Worm (Caenorhabditis elegans) whole organism, L4 larva: ENCODE measurements around the gene gcst-1.
A peak's percentile ranks its signal among the peaks of the same experiment; 100 is the strongest.

Source experiments
- F26F4.8 ChIP-seq: fragments of 200-800 bp; sonication (Bioruptor generic); conservative IDR thresholded peaks from 2 replicates; pipeline ENCODE4 v1.3.6; 2022; ENCODE audit warnings: missing genetic modification characterization, missing compliant biosample characterization
- F49E8.2 ChIP-seq: sonication (generic microtip); optimal IDR thresholded peaks from 2 replicates; lab custom pipeline; 2016; ENCODE audit warnings: missing compliant biosample characterization, mild to moderate bottlenecking, missing genetic modification characterization, borderline replicate concordance
- Y48G9A.11 ChIP-seq: fragments of 200-800 bp; sonication (Bioruptor generic); IDR thresholded peaks from 2 replicates; pipeline ENCODE4 v1.3.6; 2022; ENCODE audit warnings: missing genetic modification reagents, missing genetic modification characterization, missing compliant biosample characterization
- Y5F2A.4 ChIP-seq: fragments of 200-800 bp; sonication (Bioruptor generic); optimal IDR thresholded peaks from 2 replicates; lab custom pipeline; 2018; ENCODE audit warnings: mild to moderate bottlenecking, missing genetic modification characterization, missing compliant biosample characterization
- Y75B8A.6 ChIP-seq: fragments of 200-800 bp; sonication (Bioruptor generic); IDR thresholded peaks from 2 replicates; pipeline ENCODE4 v1.3.6; 2022; ENCODE audit warnings: missing genetic modification reagents, missing genetic modification characterization, missing compliant biosample characterization
- ZK337.2 ChIP-seq: fragments of 200-800 bp; sonication (Bioruptor generic); IDR thresholded peaks from 2 replicates; pipeline ENCODE4 v1.3.6; 2022; ENCODE audit warnings: missing genetic modification reagents, missing genetic modification characterization, missing compliant biosample characterization
- ZK546.5 ChIP-seq, 2 experiments: sonication (generic microtip); optimal IDR thresholded peaks; 2 replicates each; lab custom pipeline; 2017; ENCODE audit warnings: missing biosample characterization in 2 of 2, missing genetic modification characterization in 2 of 2
- arid-1 ChIP-seq: fragments of 200-800 bp; sonication (Bioruptor generic); conservative IDR thresholded peaks from 2 replicates; pipeline ENCODE4 v1.3.6; 2022; ENCODE audit warnings: missing genetic modification reagents, missing genetic modification characterization, missing compliant biosample characterization
- attf-4 ChIP-seq: sonication (generic microtip); optimal IDR thresholded peaks from 3 replicates; lab custom pipeline; 2017; ENCODE audit warnings: missing biosample characterization, missing genetic modification characterization
- ceh-28 ChIP-seq: fragments of 150-350 bp; optimal IDR thresholded peaks from 2 replicates; lab custom pipeline; 2014; ENCODE audit warnings: missing biosample characterization, missing genetic modification reagents, missing genetic modification characterization
- ceh-44 ChIP-seq: fragments of 200-800 bp; sonication (Bioruptor generic); IDR thresholded peaks from 2 replicates; pipeline ENCODE4 v1.3.6; 2022; ENCODE audit warnings: missing genetic modification reagents, missing genetic modification characterization, missing compliant biosample characterization
- ceh-82 ChIP-seq: sonication (generic microtip); optimal IDR thresholded peaks from 2 replicates; lab custom pipeline; 2017; ENCODE audit warnings: missing biosample characterization, missing genetic modification characterization
- daf-12 ChIP-seq: fragments of 150-350 bp; optimal IDR thresholded peaks from 2 replicates; lab custom pipeline; 2014; ENCODE audit warnings: missing biosample characterization, missing genetic modification reagents, missing genetic modification characterization
- daf-16 ChIP-seq, 3 experiments: sonication (generic microtip); optimal IDR thresholded peaks; 2 replicates each; lab custom pipeline; 2016 to 2017; ENCODE audit warnings: missing genetic modification characterization in 3 of 3, missing genetic modification reagents in 3 of 3, mild to moderate bottlenecking in 2 of 3, missing compliant biosample characterization in 2 of 3, missing biosample characterization in 1 of 3, moderate library complexity in 1 of 3
- daf-19 ChIP-seq: fragments of 200-800 bp; sonication (Bioruptor generic); conservative IDR thresholded peaks from 2 replicates; pipeline ENCODE4 v1.3.6; 2022; ENCODE audit warnings: missing genetic modification characterization, missing compliant biosample characterization
- dmd-8 ChIP-seq: fragments of 200-800 bp; sonication (Bioruptor generic); IDR thresholded peaks from 2 replicates; pipeline ENCODE4 v1.3.6; 2022; ENCODE audit warnings: missing genetic modification characterization, missing compliant biosample characterization
- dmd-9 ChIP-seq: fragments of 200-800 bp; sonication (Bioruptor generic); IDR thresholded peaks from 2 replicates; pipeline ENCODE4 v1.3.6; 2022; ENCODE audit warnings: missing genetic modification reagents, missing genetic modification characterization, missing compliant biosample characterization
- duxl-1 ChIP-seq: sonication (generic microtip); optimal IDR thresholded peaks from 2 replicates; lab custom pipeline; 2016; ENCODE audit warnings: mild to moderate bottlenecking, missing genetic modification characterization, moderate library complexity, missing compliant biosample characterization; ENCODE audit not compliant: poor library complexity
- egl-27 ChIP-seq: sonication (generic microtip); optimal IDR thresholded peaks from 3 replicates; lab custom pipeline; 2017; ENCODE audit warnings: missing biosample characterization, missing genetic modification reagents, missing genetic modification characterization
- egl-43 ChIP-seq: fragments of 200-800 bp; sonication (Bioruptor generic); IDR thresholded peaks from 2 replicates; pipeline ENCODE4 v1.3.6; 2022; ENCODE audit warnings: missing genetic modification reagents, missing genetic modification characterization, missing compliant biosample characterization
- gei-8 ChIP-seq: fragments of 200-800 bp; sonication (Bioruptor generic); optimal IDR thresholded peaks from 2 replicates; lab custom pipeline; 2018; ENCODE audit warnings: mild to moderate bottlenecking, missing genetic modification characterization, missing compliant biosample characterization
- hif-1 ChIP-seq, 2 experiments: sonication (generic microtip); optimal IDR thresholded peaks; 2 replicates each; lab custom pipeline; 2016 to 2017; ENCODE audit warnings: missing compliant biosample characterization in 2 of 2, missing genetic modification characterization in 2 of 2, missing genetic modification reagents in 2 of 2, missing genotype in 2 of 2, mild to moderate bottlenecking in 1 of 2
- hlh-11 ChIP-seq: fragments of 200-800 bp; sonication (Bioruptor generic); optimal IDR thresholded peaks from 2 replicates; lab custom pipeline; 2018; ENCODE audit warnings: mild to moderate bottlenecking, missing genetic modification characterization, missing compliant biosample characterization
- lim-7 ChIP-seq: fragments of 200-800 bp; sonication (Bioruptor generic); IDR thresholded peaks from 2 replicates; pipeline ENCODE4 v1.3.6; 2022; ENCODE audit warnings: missing genetic modification characterization, missing compliant biosample characterization
- lin-38 ChIP-seq: fragments of 200-800 bp; sonication (Bioruptor generic); IDR thresholded peaks from 2 replicates; pipeline ENCODE4 v1.3.6; 2022; ENCODE audit warnings: missing genetic modification reagents, missing genetic modification characterization, missing compliant biosample characterization
- mdl-1 ChIP-seq, 2 experiments: fragments of 150-350 bp in 1 of 2; sonication (generic microtip) in 1 of 2; optimal IDR thresholded peaks; 2 replicates each; lab custom pipeline; 2014 to 2017; ENCODE audit warnings: missing biosample characterization in 2 of 2, missing genetic modification characterization in 2 of 2
- mes-2 ChIP-seq: sonication (generic microtip); optimal IDR thresholded peaks from 2 replicates; lab custom pipeline; 2016; ENCODE audit warnings: missing genotype, mild to moderate bottlenecking, missing genetic modification characterization, missing compliant biosample characterization; ENCODE audit not compliant: poor library complexity, severe bottlenecking
- mxl-3 ChIP-seq: fragments of 200-800 bp; sonication (Bioruptor generic); optimal IDR thresholded peaks from 2 replicates; lab custom pipeline; 2018; ENCODE audit warnings: mild to moderate bottlenecking, missing genetic modification characterization, missing compliant biosample characterization
- nhr-10 ChIP-seq: fragments of 150-350 bp; optimal IDR thresholded peaks from 2 replicates; lab custom pipeline; 2014; ENCODE audit warnings: missing biosample characterization, missing genetic modification characterization
- nhr-11 ChIP-seq: fragments of 150-350 bp; optimal IDR thresholded peaks from 2 replicates; lab custom pipeline; 2014; ENCODE audit warnings: missing biosample characterization, missing genetic modification characterization
- nhr-41 ChIP-seq: fragments of 200-800 bp; sonication (Bioruptor generic); IDR thresholded peaks from 2 replicates; pipeline ENCODE4 v1.3.6; 2022; ENCODE audit warnings: missing genetic modification reagents, missing genetic modification characterization, missing compliant biosample characterization
- nhr-77 ChIP-seq: fragments of 150-350 bp; optimal IDR thresholded peaks from 2 replicates; lab custom pipeline; 2014; ENCODE audit warnings: missing biosample characterization, missing genetic modification characterization
- saeg-2 ChIP-seq: fragments of 200-800 bp; sonication (Bioruptor generic); IDR thresholded peaks from 2 replicates; pipeline ENCODE4 v1.3.6; 2022; ENCODE audit warnings: missing genetic modification reagents, missing genetic modification characterization, missing compliant biosample characterization
- set-16 ChIP-seq: fragments of 200-800 bp; sonication (Bioruptor generic); IDR thresholded peaks from 2 replicates; pipeline ENCODE4 v1.3.6; 2022; ENCODE audit warnings: missing genetic modification reagents, missing genetic modification characterization, missing compliant biosample characterization
- snpc-1.2 ChIP-seq: fragments of 200-800 bp; sonication (Bioruptor generic); IDR thresholded peaks from 2 replicates; pipeline ENCODE4 v1.3.6; 2022; ENCODE audit warnings: missing genetic modification reagents, missing genetic modification characterization, missing compliant biosample characterization
- snpc-4 ChIP-seq: fragments of 150-350 bp; optimal IDR thresholded peaks from 2 replicates; lab custom pipeline; 2014; ENCODE audit warnings: missing biosample characterization, missing genetic modification characterization
- spr-1 ChIP-seq: sonication (generic microtip); optimal IDR thresholded peaks from 2 replicates; lab custom pipeline; 2016; ENCODE audit warnings: mild to moderate bottlenecking, missing genetic modification characterization, missing compliant biosample characterization
- unc-130 ChIP-seq: sonication (generic microtip); optimal IDR thresholded peaks from 2 replicates; lab custom pipeline; 2016; ENCODE audit warnings: missing genetic modification reagents, missing genetic modification characterization, missing compliant biosample characterization
- unc-39 ChIP-seq: sonication (generic microtip); optimal IDR thresholded peaks from 2 replicates; lab custom pipeline; 2017; ENCODE audit warnings: missing biosample characterization, missing genetic modification characterization
- unc-62 ChIP-seq, 3 experiments: fragments of 150-350 bp in 1 of 3; sonication (generic microtip); optimal IDR thresholded peaks in 2 of 3; peaks in 1 of 3; 1 replicate in 1 of 3; 2 replicates in 2 of 3; lab custom pipeline; 2014 to 2017; ENCODE audit warnings: missing biosample characterization in 3 of 3, missing genetic modification characterization in 3 of 3, missing genetic modification reagents in 3 of 3, missing genotype in 1 of 3
- zfp-3 ChIP-seq: fragments of 200-800 bp; sonication (Bioruptor generic); conservative IDR thresholded peaks from 2 replicates; pipeline ENCODE4 v1.3.6; 2022; ENCODE audit warnings: missing genetic modification reagents, missing genetic modification characterization, missing compliant biosample characterization
- zip-2 ChIP-seq: fragments of 150-350 bp; optimal IDR thresholded peaks from 2 replicates; lab custom pipeline; 2014; ENCODE audit warnings: missing biosample characterization, missing genetic modification characterization

The gcst-1 gene

ce11 chrV:5716508-5716907 is 3.8 kb downstream of the gcst-1 start, which contains the start of gene K09H11.9 (continued):
- TF ChIP-seq unc-62 (GFP tag; optimal IDR thresholded peaks at IDR 0.05 in 1 of 2; lab: Kevin White, UChicago) (no peak), unc-62 (tag; optimal IDR thresholded peaks at IDR 0.05; lab: Kevin White, UChicago) (no peak), daf-12 (tag; lab: Kevin White, UChicago) (no peak), dmd-8 (GFP tag; lab: Robert Waterston, UW) (no peak)

- TF ChIP-seq daf-12 (tag; lab: Kevin White, UChicago) (no peak), F26F4.8 (no peak), Y48G9A.11 (GFP tag; lab: Robert Waterston, UW) (peak; percentile 97), zip-2 (tag; lab: Kevin White, UChicago) (no peak), spr-1 (tag; lab: Kevin White, UChicago) (no peak), ZK546.5 (tag; optimal IDR thresholded peaks at IDR 0.05; lab: Kevin White, UChicago) (no peak), Y75B8A.6 (no peak), daf-16 (GFP tag; optimal IDR thresholded peaks at IDR 0.05; lab: Kevin White, UChicago) (no peak), daf-16 (tag; optimal IDR thresholded peaks at IDR 0.05; lab: Kevin White, UChicago) (no peak), lin-38 (GFP tag; lab: Robert Waterston, UW) (peak; percentile 80), egl-27 (tag; lab: Kevin White, UChicago) (no peak), nhr-11 (tag; lab: Kevin White, UChicago) (no peak), F49E8.2 (tag; lab: Kevin White, UChicago) (peak; percentile 95), set-16 (GFP tag; lab: Robert Waterston, UW) (no peak), unc-39 (tag; lab: Kevin White, UChicago) (no peak), Y5F2A.4 (no peak), unc-130 (GFP tag; lab: Kevin White, UChicago) (peak; percentile 97), mdl-1 (tag; optimal IDR thresholded peaks at IDR 0.05; lab: Kevin White, UChicago) (no peak), unc-62 (GFP tag; optimal IDR thresholded peaks at IDR 0.05 in 1 of 2; lab: Kevin White, UChicago) (peak in 1 of 2 experiments; percentile 34), unc-62 (tag; optimal IDR thresholded peaks at IDR 0.05; lab: Kevin White, UChicago) (no peak), zfp-3 (GFP tag; lab: Robert Waterston, UW) (no peak), hif-1 (tag; optimal IDR thresholded peaks at IDR 0.05; lab: Kevin White, UChicago) (no peak), hlh-11 (no peak), egl-43 (GFP tag; lab: Robert Waterston, UW) (no peak), ZK337.2 (GFP tag; lab: Robert Waterston, UW) (no peak), ceh-44 (GFP tag; lab: Robert Waterston, UW) (0 out of 2 replicates have a peak, but pooled peaks have one; percentile 12), snpc-1.2 (GFP tag; lab: Robert Waterston, UW) (peak; percentile 76)
Measured at ce11 chrV:5717237-5717935, 4.7 kb downstream of the gcst-1 start, which contains the start of gene rga-3. TSS of gene rga-3 (plus strand) at chrV:5717885.

ce11 chrV:5722093-5722492 is 9.4 kb downstream of the gcst-1 start:
- TF ChIP-seq snpc-4 (tag; lab: Kevin White, UChicago) (no peak), daf-19 (GFP tag; lab: Robert Waterston, UW) (no peak), saeg-2 (GFP tag; lab: Robert Waterston, UW) (no peak), lim-7 (GFP tag; lab: Robert Waterston, UW) (no peak), F26F4.8 (no peak), dmd-9 (GFP tag; lab: Robert Waterston, UW) (no peak), arid-1 (GFP tag; lab: Robert Waterston, UW) (no peak), nhr-41 (no peak), Y48G9A.11 (GFP tag; lab: Robert Waterston, UW) (no peak), nhr-77 (tag; lab: Kevin White, UChicago) (no peak), mxl-3 (GFP tag; lab: Kevin White, UChicago) (no peak), ceh-28 (tag; lab: Kevin White, UChicago) (no peak), duxl-1 (no peak), mes-2 (no peak), nhr-10 (tag; lab: Kevin White, UChicago) (no peak), ceh-82 (tag; lab: Kevin White, UChicago) (no peak), hlh-11 (no peak), attf-4 (no peak), gei-8 (GFP tag; lab: Kevin White, UChicago) (no peak)
- TF ChIP-seq, all 104 proteins: peak for 0
